Fruit fly (Drosophila melanogaster): ENCODE data around the gene mtDNA-helicase.
A peak's percentile ranks its signal among the peaks of the same experiment; 100 is the strongest.

The mtDNA-helicase gene

DNA sequence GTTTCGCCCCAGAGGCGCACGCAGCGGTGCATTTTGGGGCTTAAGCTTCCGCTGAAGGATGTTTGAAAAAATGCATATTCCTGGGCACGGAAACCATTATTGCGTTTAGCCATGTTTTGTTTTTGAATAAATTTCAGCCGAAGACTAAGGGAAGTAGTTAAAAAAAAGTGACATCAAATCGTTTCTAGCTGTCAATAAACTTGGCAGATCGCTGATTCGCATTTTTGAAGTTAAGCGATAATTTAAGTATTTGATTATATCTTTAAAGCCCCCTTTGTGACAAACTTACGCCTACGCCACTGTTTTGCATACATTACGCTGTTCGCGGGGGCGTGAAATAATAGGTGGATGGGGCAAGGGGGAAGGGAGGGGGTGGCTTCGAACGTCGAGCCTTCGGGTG is 28.9 kb downstream of the mtDNA-helicase start (continued):
- TF ChIP-seq Meics (GFP tag; optimal IDR thresholded peaks at IDR 0.05) (peak; percentile 63), Ets65A (GFP tag) (peak; percentile 18), CG8924 (tag; optimal IDR thresholded peaks at IDR 0.05) (peak; percentile 16), hkb (optimal IDR thresholded peaks at IDR 0.05) (no peak), hkb (GFP tag; IDR thresholded peaks at IDR 0.05) (0 out of 2 replicates have a peak, but pooled peaks have one; percentile 16), E2f2 (GFP tag; IDR thresholded peaks at IDR 0.05) (no peak), dmrt11E (tag; optimal IDR thresholded peaks at IDR 0.05) (no peak), lmd (GFP tag; IDR thresholded peaks at IDR 0.05) (0 out of 2 replicates have a peak, but pooled peaks have one; percentile 17), CG12391 (tag; optimal IDR thresholded peaks at IDR 0.05) (peak; percentile 8), Dip3 (GFP tag; optimal IDR thresholded peaks at IDR 0.05) (no peak), bcd (GFP tag; optimal IDR thresholded peaks at IDR 0.05) (peak; percentile 46), kay (GFP tag; optimal IDR thresholded peaks at IDR 0.05) (no peak), ftz-f1 (GFP tag; optimal IDR thresholded peaks at IDR 0.05) (no peak), Hand (GFP tag; optimal IDR thresholded peaks at IDR 0.05) (peak; percentile 52), CG12659 (GFP tag; optimal IDR thresholded peaks at IDR 0.05) (peak; percentile 38), CG11398 (GFP tag; optimal IDR thresholded peaks at IDR 0.05) (no peak), org-1 (GFP tag; optimal IDR thresholded peaks at IDR 0.05) (peak; percentile 48), CG3847 (GFP tag; IDR thresholded peaks at IDR 0.05) (0 out of 2 replicates have a peak, but pooled peaks have one; percentile 33), CG17568 (GFP tag; optimal IDR thresholded peaks at IDR 0.05) (no peak), nmo (GFP tag; optimal IDR thresholded peaks at IDR 0.05) (peak; percentile 16), prd (optimal IDR thresholded peaks at IDR 0.05) (no peak), prd (GFP tag; IDR thresholded peaks at IDR 0.05) (peak; percentile 15; the same call in 1 of the 3 replicates), CG1529 (GFP tag; optimal IDR thresholded peaks at IDR 0.05) (no peak), HLH54F (GFP tag; optimal IDR thresholded peaks at IDR 0.05) (peak; percentile 21), Gug (GFP tag; IDR thresholded peaks at IDR 0.05) (0 out of 4 replicates have a peak, but pooled peaks have one; percentile 14), CG6854 (GFP tag; optimal IDR thresholded peaks at IDR 0.05) (peak; percentile 4), seq (GFP tag; IDR thresholded peaks at IDR 0.05) (no peak), Rfx (GFP tag; IDR thresholded peaks at IDR 0.05) (peak; percentile 33; the same call in 1 of the 2 replicates), CG3281 (GFP tag; optimal IDR thresholded peaks at IDR 0.05) (peak; percentile 42), eve (GFP tag; optimal IDR thresholded peaks at IDR 0.05) (peak in 1 of 2 experiments; percentile 39), CG14050 (GFP tag; IDR thresholded peaks at IDR 0.05) (no peak), dmrt99B (tag; optimal IDR thresholded peaks at IDR 0.05) (peak; percentile 39), HHEX (GFP tag; optimal IDR thresholded peaks at IDR 0.05) (peak; percentile 43), CG14441 (GFP tag; IDR thresholded peaks at IDR 0.05) (peak; percentile 9; the same call in 1 of the 2 replicates), CG12071 (GFP tag; optimal IDR thresholded peaks at IDR 0.05) (no peak), NfI (GFP tag; optimal IDR thresholded peaks at IDR 0.05) (peak; percentile 31), ac (GFP tag; optimal IDR thresholded peaks at IDR 0.05) (no peak), CG14014 (GFP tag; IDR thresholded peaks at IDR 0.05) (0 out of 2 replicates have a peak, but pooled peaks have one; percentile 24), pan (optimal IDR thresholded peaks at IDR 0.05) (no peak), pan (GFP tag; optimal IDR thresholded peaks at IDR 0.05 in 1 of 2, IDR thresholded peaks at IDR 0.05 in 1 of 2) (peak in 1 of 2 experiments; percentile 25), al (GFP tag; IDR thresholded peaks at IDR 0.05) (peak; percentile 14; the same call in 1 of the 2 replicates), dysf (GFP tag; IDR thresholded peaks at IDR 0.05) (0 out of 3 replicates have a peak, but pooled peaks have one; percentile 40), Sox100B (GFP tag; optimal IDR thresholded peaks at IDR 0.05) (no peak)

DNA sequence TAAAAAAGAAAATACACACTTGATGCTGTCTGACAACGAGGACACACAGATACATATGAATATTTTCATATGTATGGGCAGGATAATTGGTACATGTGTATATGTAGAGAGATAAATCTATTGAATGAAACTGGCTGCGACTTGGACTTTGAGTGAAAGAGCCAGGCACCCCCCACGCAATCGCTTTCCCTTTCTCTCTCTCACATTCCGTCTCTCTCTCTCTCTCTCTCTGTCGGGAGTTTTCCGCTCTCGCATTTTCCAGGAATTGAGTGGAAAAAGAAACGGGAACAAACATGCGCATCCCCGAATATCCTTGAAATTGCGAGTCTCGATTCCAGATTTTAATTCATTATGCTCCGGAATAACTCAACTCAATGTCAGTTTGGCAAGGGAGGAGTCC is 29.8 kb downstream of the mtDNA-helicase start:
- TF ChIP-seq ewg (GFP tag; optimal IDR thresholded peaks at IDR 0.05): peak; percentile 34
- no peak for TF ChIP-seq CG6683 (GFP tag; optimal IDR thresholded peaks at IDR 0.05)
- peak; percentile 94 for TF ChIP-seq z (GFP tag; IDR thresholded peaks at IDR 0.05)
- TF ChIP-seq CG11695 (GFP tag; IDR thresholded peaks at IDR 0.05): no peak
- TF ChIP-seq CG4820 (GFP tag; optimal IDR thresholded peaks at IDR 0.05): no peak
- TF ChIP-seq Neu2 (GFP tag; optimal IDR thresholded peaks at IDR 0.05; ENCODE audit: borderline replicate concordance): no peak
- TF ChIP-seq pan (optimal IDR thresholded peaks at IDR 0.05): no peak
- no peak for TF ChIP-seq pan (GFP tag; optimal IDR thresholded peaks at IDR 0.05 in 1 of 2, IDR thresholded peaks at IDR 0.05 in 1 of 2)
- TF ChIP-seq CG10366 (GFP tag; IDR thresholded peaks at IDR 0.05): no peak
- TF ChIP-seq otp (GFP tag; IDR thresholded peaks at IDR 0.05): no peak
- no peak for TF ChIP-seq CG2202 (tag; optimal IDR thresholded peaks at IDR 0.05)
- peak; percentile 23 to 59 for TF ChIP-seq Trl (optimal IDR thresholded peaks at IDR 0.05)
- TF ChIP-seq Trl (GFP tag; optimal IDR thresholded peaks at IDR 0.05): no peak
- TF ChIP-seq bcd (GFP tag; optimal IDR thresholded peaks at IDR 0.05): no peak

All from whole organism, embryonic.